Worm (Caenorhabditis elegans) whole organism, mixed stage, embryonic: ENCODE measurements around the gene F21D5.6.

Source experiments
- M03D4.4 ChIP-seq: sonication (generic microtip); optimal IDR thresholded peaks from 2 replicates; lab custom pipeline; 2017; ENCODE audit warnings: mild to moderate bottlenecking, missing genetic modification characterization, missing compliant biosample characterization
- ceh-39 ChIP-seq: fragments of 150-350 bp; optimal IDR thresholded peaks from 2 replicates; lab custom pipeline; 2014; ENCODE audit warnings: missing biosample characterization, missing genetic modification characterization
- ceh-43 ChIP-seq: fragments of 200-800 bp; sonication (Bioruptor generic); optimal IDR thresholded peaks from 2 replicates; lab custom pipeline; 2018; ENCODE audit warnings: mild to moderate bottlenecking, missing genetic modification characterization, moderate library complexity, missing compliant biosample characterization
- ceh-83 ChIP-seq: fragments of 200-800 bp; sonication (Bioruptor generic); optimal IDR thresholded peaks from 2 replicates; lab custom pipeline; 2018; ENCODE audit warnings: mild to moderate bottlenecking, missing genetic modification characterization, missing compliant biosample characterization
- ces-1 ChIP-seq: fragments of 150-350 bp; optimal IDR thresholded peaks from 2 replicates; lab custom pipeline; 2014; ENCODE audit warnings: missing biosample characterization, missing genetic modification reagents, missing genetic modification characterization
- cnd-1 ChIP-seq: fragments of 200-800 bp; sonication (Bioruptor generic); optimal IDR thresholded peaks from 2 replicates; lab custom pipeline; 2018; ENCODE audit warnings: mild to moderate bottlenecking, missing genetic modification characterization, missing compliant biosample characterization
- drap-1 ChIP-seq: fragments of 200-800 bp; sonication (Bioruptor generic); optimal IDR thresholded peaks from 3 replicates; lab custom pipeline; 2018; ENCODE audit warnings: mild to moderate bottlenecking, missing genetic modification characterization, missing compliant biosample characterization
- elt-3 ChIP-seq: fragments of 150-350 bp; optimal IDR thresholded peaks from 2 replicates; lab custom pipeline; 2014; ENCODE audit warnings: missing biosample characterization, missing genetic modification characterization
- flh-1 ChIP-seq: fragments of 200-800 bp; sonication (Bioruptor generic); optimal IDR thresholded peaks from 2 replicates; lab custom pipeline; 2018; ENCODE audit warnings: mild to moderate bottlenecking, missing genetic modification characterization, moderate library complexity, missing compliant biosample characterization
- ham-2 ChIP-seq: fragments of 200-800 bp; sonication (Bioruptor generic); optimal IDR thresholded peaks from 2 replicates; lab custom pipeline; 2018; ENCODE audit warnings: mild to moderate bottlenecking, missing genetic modification characterization, missing compliant biosample characterization
- hlh-1 ChIP-seq: fragments of 150-350 bp; optimal IDR thresholded peaks from 2 replicates; lab custom pipeline; 2014; ENCODE audit warnings: missing biosample characterization, missing genetic modification reagents, missing genetic modification characterization
- lin-13 ChIP-seq: fragments of 150-350 bp; optimal IDR thresholded peaks from 2 replicates; lab custom pipeline; 2014; ENCODE audit warnings: missing biosample characterization, missing genetic modification characterization
- lin-32 ChIP-seq: fragments of 200-800 bp; sonication (Bioruptor generic); optimal IDR thresholded peaks from 2 replicates; lab custom pipeline; 2018; ENCODE audit warnings: mild to moderate bottlenecking, missing genetic modification characterization, missing compliant biosample characterization
- lsy-2 ChIP-seq: fragments of 150-350 bp; optimal IDR thresholded peaks from 2 replicates; lab custom pipeline; 2014; ENCODE audit warnings: missing biosample characterization, missing genetic modification characterization
- mab-5 ChIP-seq: fragments of 150-350 bp; optimal IDR thresholded peaks from 2 replicates; lab custom pipeline; 2014; ENCODE audit warnings: missing biosample characterization, missing genetic modification characterization
- mep-1 ChIP-seq: fragments of 150-350 bp; optimal IDR thresholded peaks from 2 replicates; lab custom pipeline; 2017; ENCODE audit warnings: missing biosample characterization, missing genetic modification reagents, missing genetic modification characterization, inconsistent platforms
- mls-2 ChIP-seq: sonication (generic microtip); optimal IDR thresholded peaks from 2 replicates; lab custom pipeline; 2016; ENCODE audit warnings: mild to moderate bottlenecking, missing genetic modification characterization, moderate library complexity, missing compliant biosample characterization
- nhr-12 ChIP-seq: fragments of 150-350 bp; optimal IDR thresholded peaks from 2 replicates; lab custom pipeline; 2014; ENCODE audit warnings: missing biosample characterization, missing genetic modification characterization
- nhr-2 ChIP-seq: fragments of 150-350 bp; optimal IDR thresholded peaks from 2 replicates; lab custom pipeline; 2014; ENCODE audit warnings: missing biosample characterization, missing genetic modification characterization
- nhr-237 ChIP-seq: fragments of 150-350 bp; optimal IDR thresholded peaks from 2 replicates; lab custom pipeline; 2014; ENCODE audit warnings: missing biosample characterization, missing genetic modification characterization
- nhr-28 ChIP-seq: fragments of 150-350 bp; optimal IDR thresholded peaks from 2 replicates; lab custom pipeline; 2014; ENCODE audit warnings: missing biosample characterization, missing genetic modification characterization
- nhr-76 ChIP-seq: sonication (generic microtip); optimal IDR thresholded peaks from 2 replicates; lab custom pipeline; 2017; ENCODE audit warnings: missing biosample characterization, missing genetic modification characterization
- pha-4 ChIP-seq: fragments of 150-350 bp; optimal IDR thresholded peaks from 2 replicates; lab custom pipeline; 2018; ENCODE audit warnings: missing biosample characterization, missing genetic modification reagents, missing genetic modification characterization
- sem-2 ChIP-seq: fragments of 200-800 bp; sonication (Bioruptor generic); optimal IDR thresholded peaks from 2 replicates; lab custom pipeline; 2018; ENCODE audit warnings: mild to moderate bottlenecking, missing genetic modification characterization, missing compliant biosample characterization
- snpc-4 ChIP-seq: fragments of 150-350 bp; optimal IDR thresholded peaks from 2 replicates; lab custom pipeline; 2014; ENCODE audit warnings: missing biosample characterization, missing genetic modification characterization
- sptf-1 ChIP-seq: sonication (generic microtip); optimal IDR thresholded peaks from 2 replicates; lab custom pipeline; 2017; ENCODE audit warnings: mild to moderate bottlenecking, missing genetic modification characterization, moderate library complexity, missing compliant biosample characterization
- tbx-8 ChIP-seq: fragments of 200-800 bp; sonication (Bioruptor generic); optimal IDR thresholded peaks from 2 replicates; lab custom pipeline; 2018; ENCODE audit warnings: mild to moderate bottlenecking, missing genetic modification characterization, moderate library complexity, missing compliant biosample characterization
- unc-120 ChIP-seq: sonication (generic microtip); optimal IDR thresholded peaks from 2 replicates; lab custom pipeline; 2017; ENCODE audit warnings: missing genetic modification characterization, missing compliant biosample characterization; ENCODE audit not compliant: poor library complexity, severe bottlenecking
- unc-39 ChIP-seq: fragments of 150-350 bp; optimal IDR thresholded peaks from 2 replicates; lab custom pipeline; 2014; ENCODE audit warnings: missing biosample characterization, missing genetic modification characterization
- unc-62 ChIP-seq: fragments of 150-350 bp; optimal IDR thresholded peaks from 2 replicates; lab custom pipeline; 2014; ENCODE audit warnings: missing biosample characterization, missing genetic modification reagents, missing genetic modification characterization
- zip-8 ChIP-seq: fragments of 150-350 bp; optimal IDR thresholded peaks from 2 replicates; lab custom pipeline; 2014; ENCODE audit warnings: missing biosample characterization, missing genetic modification characterization
- ztf-11 ChIP-seq: fragments of 150-350 bp; optimal IDR thresholded peaks from 2 replicates; lab custom pipeline; 2014; ENCODE audit warnings: missing biosample characterization, missing genetic modification characterization

Gene F21D5.6

DNA sequence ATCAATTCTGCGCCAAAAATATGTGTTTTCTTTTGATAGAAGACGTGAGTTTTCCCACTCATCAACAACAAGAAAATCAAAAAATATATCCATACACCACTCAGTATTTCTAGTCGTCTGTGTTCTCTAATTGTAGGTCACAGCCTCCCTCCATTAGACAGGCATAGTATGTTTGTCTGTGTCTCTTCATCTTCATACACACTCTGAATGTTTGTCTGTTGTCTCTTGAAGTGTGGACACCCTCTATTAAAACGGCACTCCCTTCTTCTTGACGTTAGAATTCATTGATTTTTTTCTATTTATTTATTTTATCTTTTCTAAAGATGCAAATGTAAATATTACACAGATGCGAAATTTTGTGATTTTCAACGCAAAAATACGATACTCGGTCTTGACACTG is 3.8 kb downstream of the F21D5.6 start:
- TF ChIP-seq lin-13 (no peak), ces-1 (no peak), unc-120 (tag; lab: Kevin White, UChicago) (peak; percentile 10), pha-4 (tag; lab: Kevin White, UChicago) (peak; percentile 35), hlh-1 (peak; percentile 11)

DNA sequence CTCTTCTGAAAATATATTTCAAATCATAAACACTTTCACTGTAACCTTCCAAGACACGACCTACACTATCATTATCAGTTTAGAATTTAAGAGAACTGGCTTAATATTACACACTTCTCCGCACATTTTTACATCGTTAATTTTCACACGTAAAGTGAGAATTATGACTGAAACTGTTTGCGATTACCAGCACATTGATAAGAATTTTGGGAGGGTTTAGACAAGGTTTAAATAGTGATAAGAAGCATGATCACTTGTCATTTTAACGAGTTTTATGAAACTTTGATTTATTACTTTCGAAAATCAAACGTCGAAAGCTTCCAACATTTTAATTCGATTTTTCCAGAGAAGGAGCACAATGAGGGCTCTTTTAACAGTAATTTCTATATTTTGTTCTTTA is 10.7 kb downstream of the F21D5.6 start, which contains the start of gene F21D5.3:
Gene F21D5.3, plus strand, starts transcription at position 347 of the 400 bp plus-strand sequence.
- TF ChIP-seq ces-1, result no peak
- no peak for TF ChIP-seq nhr-2 (tag; lab: Kevin White, UChicago)
- no peak for TF ChIP-seq lin-13
- TF ChIP-seq ztf-11 (tag; lab: Kevin White, UChicago), result no peak
- TF ChIP-seq nhr-76 (tag; lab: Kevin White, UChicago), result no peak
- no peak for TF ChIP-seq sem-2 (GFP tag; lab: Kevin White, UChicago)
- no peak for TF ChIP-seq ceh-39 (tag; lab: Kevin White, UChicago)
- no peak for TF ChIP-seq mep-1 (tag; lab: Kevin White, UChicago)
- no peak for TF ChIP-seq nhr-12 (tag; lab: Kevin White, UChicago)
- no peak for TF ChIP-seq unc-120 (tag; lab: Kevin White, UChicago)
- no peak for TF ChIP-seq mls-2 (tag; lab: Kevin White, UChicago)
- no peak for TF ChIP-seq cnd-1 (tag; lab: Kevin White, UChicago)
- no peak for TF ChIP-seq drap-1 (GFP tag; lab: Kevin White, UChicago)
- TF ChIP-seq ceh-83 (GFP tag; lab: Kevin White, UChicago), result no peak
- TF ChIP-seq zip-8 (tag; lab: Kevin White, UChicago), result no peak
- no peak for TF ChIP-seq nhr-237
- TF ChIP-seq tbx-8, result no peak
- TF ChIP-seq elt-3 (tag; lab: Kevin White, UChicago), result no peak
- no peak for TF ChIP-seq ham-2 (GFP tag; lab: Kevin White, UChicago)

DNA sequence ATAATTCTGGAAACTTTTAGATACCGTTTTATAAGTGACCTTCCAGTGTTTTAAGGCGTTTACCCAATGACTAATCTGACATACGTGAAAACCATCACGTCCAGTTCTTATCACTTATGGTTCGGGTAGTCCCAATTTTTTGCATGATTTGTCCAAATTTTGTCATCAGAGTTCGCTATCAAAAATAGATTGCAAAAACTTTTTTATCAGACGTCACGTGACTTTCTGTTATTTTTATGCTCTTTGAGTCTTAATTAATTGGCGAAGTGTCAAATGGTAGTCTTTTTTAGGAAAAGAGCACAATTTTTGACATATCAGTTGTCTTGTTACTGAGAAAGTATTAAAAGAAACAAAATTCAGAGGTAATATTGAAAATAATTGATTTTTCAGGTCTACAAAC is 11.6 kb downstream of the F21D5.6 start:
- TF ChIP-seq mab-5 (no peak), sptf-1 (tag; lab: Kevin White, UChicago) (no peak), lsy-2 (tag; lab: Kevin White, UChicago) (no peak), ceh-39 (tag; lab: Kevin White, UChicago) (no peak)

- TF ChIP-seq ceh-39 (tag; lab: Kevin White, UChicago), result no peak
- TF ChIP-seq flh-1 (GFP tag; lab: Kevin White, UChicago), result no peak
- no peak for TF ChIP-seq lin-13
- no peak for TF ChIP-seq mab-5
- TF ChIP-seq mls-2 (tag; lab: Kevin White, UChicago), result no peak
- TF ChIP-seq nhr-76 (tag; lab: Kevin White, UChicago), result no peak
- TF ChIP-seq pha-4 (tag; lab: Kevin White, UChicago), result no peak
- TF ChIP-seq lin-32 (GFP tag; lab: Kevin White, UChicago), result no peak
- TF ChIP-seq M03D4.4, result no peak
- TF ChIP-seq nhr-28 (tag; lab: Kevin White, UChicago), result no peak
- TF ChIP-seq snpc-4 (tag; lab: Kevin White, UChicago), result no peak
- no peak for TF ChIP-seq unc-62 (GFP tag; lab: Kevin White, UChicago)
- no peak for TF ChIP-seq ztf-11 (tag; lab: Kevin White, UChicago)
- TF ChIP-seq tbx-8, result no peak
- no peak for TF ChIP-seq lsy-2 (tag; lab: Kevin White, UChicago)
- TF ChIP-seq ceh-83 (GFP tag; lab: Kevin White, UChicago), result no peak
- no peak for TF ChIP-seq elt-3 (tag; lab: Kevin White, UChicago)
Observed at ce11 chrIV:8728122-8728521, 13.1 kb downstream of the F21D5.6 start, which contains the start of gene otub-3. Gene otub-3, plus strand, starts transcription at chrIV:8728177.

DNA sequence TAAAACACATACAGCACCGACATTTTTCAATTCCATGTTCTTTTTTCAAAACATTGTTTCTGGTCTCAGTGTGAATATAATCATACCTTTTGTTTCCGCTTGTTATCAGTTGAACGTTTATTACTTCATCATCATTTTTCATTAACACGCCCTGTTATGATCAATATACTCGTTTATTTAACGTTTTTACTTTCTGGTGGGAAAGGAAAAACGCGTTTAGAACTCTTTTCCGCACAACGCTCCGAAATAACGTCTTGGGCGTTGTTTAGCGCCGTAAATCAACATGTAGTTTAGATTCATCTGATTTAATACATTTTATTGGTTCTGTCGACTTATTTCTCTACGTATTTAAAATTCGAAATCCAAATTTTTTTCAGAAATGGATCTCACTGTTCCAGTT is 15.8 kb downstream of the F21D5.6 start, which contains the start of gene pgm-3:
Gene pgm-3, plus strand, starts transcription at position 378 of the 400 bp plus-strand sequence.
- TF ChIP-seq ham-2 (GFP tag; lab: Kevin White, UChicago), result no peak
- TF ChIP-seq unc-39 (tag; lab: Kevin White, UChicago), result no peak
- no peak for TF ChIP-seq tbx-8
- TF ChIP-seq nhr-237, result no peak
- TF ChIP-seq nhr-76 (tag; lab: Kevin White, UChicago), result no peak
- no peak for TF ChIP-seq mep-1 (tag; lab: Kevin White, UChicago)
- no peak for TF ChIP-seq unc-62 (GFP tag; lab: Kevin White, UChicago)
- no peak for TF ChIP-seq nhr-28 (tag; lab: Kevin White, UChicago)
- no peak for TF ChIP-seq sptf-1 (tag; lab: Kevin White, UChicago)
- TF ChIP-seq mls-2 (tag; lab: Kevin White, UChicago), result no peak
- no peak for TF ChIP-seq ztf-11 (tag; lab: Kevin White, UChicago)
- TF ChIP-seq ceh-43 (GFP tag; lab: Kevin White, UChicago), result no peak
- TF ChIP-seq nhr-2 (tag; lab: Kevin White, UChicago), result no peak
- TF ChIP-seq sem-2 (GFP tag; lab: Kevin White, UChicago), result no peak
- no peak for TF ChIP-seq lin-13
- no peak for TF ChIP-seq drap-1 (GFP tag; lab: Kevin White, UChicago)
- no peak for TF ChIP-seq zip-8 (tag; lab: Kevin White, UChicago)
- no peak for TF ChIP-seq lin-32 (GFP tag; lab: Kevin White, UChicago)
- TF ChIP-seq, all 35 proteins: peak for 0
